Fruit fly (Drosophila melanogaster) whole organism, wandering third instar larva: ENCODE results near the gene LanB1.

ENCODE experiments used
- Dif ChIP-seq: fragments of 200-275, 200-300 bp; sonication (Bioruptor generic); optimal IDR thresholded peaks from 2 replicates; lab custom pipeline; 2018; ENCODE audit warnings: missing biosample characterization, missing genetic modification characterization; ENCODE audit not compliant: partially characterized antibody
- GATAd ChIP-seq: sonication (Bioruptor generic); optimal IDR thresholded peaks from 2 replicates; lab custom pipeline; 2016; ENCODE audit warnings: missing biosample characterization, missing genetic modification characterization
- foxo ChIP-seq, 2 experiments: fragments of 200-800 bp; sonication (Bioruptor generic); optimal IDR thresholded peaks; 2 replicates in 1 of 2; 3 replicates in 1 of 2; lab custom pipeline; 2016 to 2017; ENCODE audit warnings: missing biosample characterization in 2 of 2, missing genetic modification characterization in 2 of 2
- fru ChIP-seq: fragments of 200-800 bp; sonication (Bioruptor generic); optimal IDR thresholded peaks from 3 replicates; lab custom pipeline; 2016; ENCODE audit warnings: missing biosample characterization, mild to moderate bottlenecking, missing genetic modification characterization
- psq ChIP-seq: fragments of 200-800 bp; sonication (Bioruptor generic); optimal IDR thresholded peaks from 3 replicates; lab custom pipeline; 2017; ENCODE audit warnings: missing biosample characterization, mild to moderate bottlenecking, missing genetic modification characterization, moderate library complexity
- sage ChIP-seq: fragments of 200-800 bp; sonication (Bioruptor generic); optimal IDR thresholded peaks from 2 replicates; lab custom pipeline; 2016; ENCODE audit warnings: missing biosample characterization, mild to moderate bottlenecking, missing genetic modification characterization
- sv ChIP-seq: fragments of 200-800 bp; sonication (Bioruptor generic); optimal IDR thresholded peaks from 3 replicates; lab custom pipeline; 2016; ENCODE audit warnings: missing biosample characterization, missing genetic modification characterization
- usp ChIP-seq: fragments of >200 bp; optimal IDR thresholded peaks from 2 replicates; lab custom pipeline; 2017; ENCODE audit warnings: missing biosample characterization, missing genetic modification characterization

LanB1 gene

DNA sequence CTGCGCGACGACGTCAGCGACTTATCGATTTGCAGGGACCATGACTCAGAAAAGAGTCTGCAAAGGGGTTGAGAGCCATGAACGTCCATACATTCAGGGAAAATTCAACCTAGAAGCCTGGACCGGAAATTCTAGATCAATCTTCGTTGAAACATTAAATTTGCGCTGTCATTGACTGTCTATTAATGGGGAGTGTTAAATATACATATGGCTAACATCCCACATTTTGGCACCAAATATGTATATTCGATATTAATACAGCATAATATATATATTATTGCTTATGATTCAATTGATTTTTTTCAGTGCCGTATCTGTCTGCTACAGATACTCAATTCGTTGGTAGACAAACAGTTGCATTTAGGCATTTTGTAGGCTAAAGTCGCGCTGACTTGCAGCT lies 57.4 kb downstream of the LanB1 start:
- TF ChIP-seq usp (GFP tag; lab: Kevin White, UChicago): no peak
- TF ChIP-seq psq (GFP tag; lab: Kevin White, UChicago): no peak
- TF ChIP-seq Dif: no peak
- no peak for TF ChIP-seq sv (GFP tag; lab: Kevin White, UChicago)
- no peak for TF ChIP-seq foxo (GFP tag; optimal IDR thresholded peaks at IDR 0.05; lab: Kevin White, UChicago)

dm6 chr2L:7870212-7870611 lies 59.0 kb downstream of the LanB1 start:
- no peak for TF ChIP-seq sage
- TF ChIP-seq fru: no peak
- no peak for TF ChIP-seq GATAd (GFP tag; lab: Kevin White, UChicago)
